Worm (Caenorhabditis elegans): ENCODE results near the gene srab-18.

- TF ChIP-seq nhr-11 (tag; optimal IDR thresholded peaks at IDR 0.05) (no peak), fkh-10 (GFP tag; optimal IDR thresholded peaks at IDR 0.05) (no peak), dmd-4 (tag; optimal IDR thresholded peaks at IDR 0.05; ENCODE audit: borderline replicate concordance) (no peak), pha-4 (tag; optimal IDR thresholded peaks at IDR 0.05) (no peak), sox-4 (tag; optimal IDR thresholded peaks at IDR 0.05) (no peak), tbx-2 (tag; optimal IDR thresholded peaks at IDR 0.05) (no peak)
Observed at ce11 chrV:9889629-9890028, 18.4 kb upstream of the srab-18 start, which contains the start of gene fshr-1.

Data from whole organism, late embryonic.